Fruit fly (Drosophila melanogaster) whole organism, embryonic: ENCODE measurements around the gene mbm.

Experiments used
- Blimp-1 ChIP-seq: fragments of 200-800 bp; sonication (Bioruptor generic); optimal IDR thresholded peaks from 3 replicates; lab custom pipeline; 2018; ENCODE audit warnings: missing biosample characterization, missing genetic modification characterization, mild to moderate bottlenecking, moderate library complexity, missing genetic modification reagents
- CG10267 ChIP-seq: fragments of 200-800 bp; sonication (Bioruptor generic); optimal IDR thresholded peaks from 2 replicates; lab custom pipeline; 2018; ENCODE audit warnings: missing biosample characterization, mild to moderate bottlenecking, missing genetic modification characterization, moderate library complexity
- CG10366 ChIP-seq: fragments of 200-800 bp; sonication (Bioruptor generic); IDR thresholded peaks from 2 replicates; pipeline ENCODE4 v1.3.6; 2022; ENCODE audit warnings: missing biosample characterization, missing genetic modification characterization
- CG12299 ChIP-seq: fragments of 200-800 bp; sonication (Bioruptor generic); optimal IDR thresholded peaks from 2 replicates; lab custom pipeline; 2018; ENCODE audit warnings: missing biosample characterization, mild to moderate bottlenecking, missing genetic modification characterization
- CG13424 ChIP-seq: fragments of 200-800 bp; sonication (Bioruptor generic); optimal IDR thresholded peaks from 2 replicates; lab custom pipeline; 2019; ENCODE audit warnings: missing biosample characterization, mild to moderate bottlenecking, missing genetic modification characterization, moderate library complexity
- CG13775 ChIP-seq: fragments of 200-800 bp; sonication (Bioruptor generic); optimal IDR thresholded peaks from 3 replicates; lab custom pipeline; 2017; ENCODE audit warnings: missing biosample characterization, mild to moderate bottlenecking, missing genetic modification characterization
- CG14050 ChIP-seq: fragments of 200-800 bp; sonication (Bioruptor generic); IDR thresholded peaks from 3 replicates; pipeline ENCODE4 v1.3.6; 2022; ENCODE audit warnings: missing biosample characterization, missing genetic modification characterization
- CG15514 ChIP-seq: fragments of 200-800 bp; sonication (Bioruptor generic); optimal IDR thresholded peaks from 3 replicates; lab custom pipeline; 2017; ENCODE audit warnings: missing biosample characterization, missing genetic modification characterization, mild to moderate bottlenecking, moderate library complexity, missing genetic modification reagents
- CG15696 ChIP-seq: fragments of 200-800 bp; sonication (Bioruptor generic); optimal IDR thresholded peaks from 2 replicates; lab custom pipeline; 2019; ENCODE audit warnings: missing biosample characterization, mild to moderate bottlenecking, missing genetic modification characterization, moderate library complexity
- CG1647 ChIP-seq: fragments of 200-800 bp; sonication (Bioruptor generic); optimal IDR thresholded peaks from 3 replicates; lab custom pipeline; 2016; ENCODE audit warnings: missing biosample characterization, missing genetic modification characterization
- CG2120 ChIP-seq: fragments of 200-800 bp; sonication (Bioruptor generic); optimal IDR thresholded peaks from 3 replicates; lab custom pipeline; 2016; ENCODE audit warnings: missing biosample characterization, missing genetic modification characterization
- CG2129 ChIP-seq: fragments of 200-800 bp; sonication (Bioruptor generic); IDR thresholded peaks from 2 replicates; pipeline ENCODE4 v1.3.6; 2022; ENCODE audit warnings: missing biosample characterization, missing genetic modification characterization; ENCODE audit not compliant: partially characterized antibody
- CG33213 ChIP-seq: fragments of 200-800 bp; sonication (Bioruptor generic); optimal IDR thresholded peaks from 3 replicates; lab custom pipeline; 2016; ENCODE audit warnings: missing biosample characterization, missing genetic modification characterization
- CG42726 ChIP-seq: fragments of 200-800 bp; sonication (Bioruptor generic); IDR thresholded peaks from 2 replicates; pipeline ENCODE4 v1.3.6; 2022; ENCODE audit warnings: missing biosample characterization, missing genetic modification characterization; ENCODE audit not compliant: partially characterized antibody
- CG4328 ChIP-seq: fragments of 200-800 bp; sonication (Bioruptor generic); optimal IDR thresholded peaks from 3 replicates; lab custom pipeline; 2017; ENCODE audit warnings: missing biosample characterization, missing genetic modification reagents, missing genetic modification characterization
- CG4360 ChIP-seq: fragments of 200-800 bp; sonication (Bioruptor generic); IDR thresholded peaks from 2 replicates; pipeline ENCODE4 v1.3.6; 2022; ENCODE audit warnings: missing biosample characterization, missing genetic modification characterization
- CG6254 ChIP-seq: fragments of 200-800 bp; sonication (Bioruptor generic); optimal IDR thresholded peaks from 3 replicates; lab custom pipeline; 2017; ENCODE audit warnings: mild to moderate bottlenecking, missing biosample characterization, missing genetic modification reagents, missing genetic modification characterization
- CG6813 ChIP-seq: fragments of 200-800 bp; sonication (Bioruptor generic); optimal IDR thresholded peaks from 2 replicates; lab custom pipeline; 2017; ENCODE audit warnings: missing biosample characterization, missing genetic modification characterization, mild to moderate bottlenecking, moderate library complexity, missing genetic modification reagents
- CG6854 ChIP-seq: fragments of 200-800 bp; sonication (Bioruptor generic); optimal IDR thresholded peaks from 3 replicates; lab custom pipeline; 2017; ENCODE audit warnings: missing biosample characterization, mild to moderate bottlenecking, missing genetic modification characterization
- CG9215 ChIP-seq: fragments of 200-800 bp; sonication (Bioruptor generic); IDR thresholded peaks from 2 replicates; pipeline ENCODE4 v1.3.6; 2022; ENCODE audit warnings: missing biosample characterization, missing genetic modification characterization
- CG9797 ChIP-seq: fragments of 200-800 bp; sonication (Bioruptor generic); optimal IDR thresholded peaks from 3 replicates; lab custom pipeline; 2018; ENCODE audit warnings: missing biosample characterization, mild to moderate bottlenecking, missing genetic modification characterization
- Chrac-16 ChIP-seq: fragments of 200-800 bp; sonication (Bioruptor generic); optimal IDR thresholded peaks from 3 replicates; lab custom pipeline; 2016; ENCODE audit warnings: missing biosample characterization, missing genetic modification characterization
- CoRest ChIP-seq: fragments of 200-800 bp; sonication (Bioruptor generic); optimal IDR thresholded peaks from 3 replicates; lab custom pipeline; 2018; ENCODE audit warnings: missing biosample characterization, mild to moderate bottlenecking, missing genetic modification characterization, moderate library complexity
- D ChIP-seq, 2 experiments: fragments of 200-800 bp in 1 of 2; fragments of >200 bp in 1 of 2; sonication (Bioruptor generic) in 1 of 2; optimal IDR thresholded peaks; 2 replicates in 1 of 2; 3 replicates in 1 of 2; lab custom pipeline; 2017; ENCODE audit warnings: mild to moderate bottlenecking in 1 of 2, missing biosample characterization in 1 of 2, missing genetic modification characterization in 1 of 2, missing genetic modification reagents in 1 of 2
- E2f2 ChIP-seq: fragments of 200-800 bp; sonication (Bioruptor generic); IDR thresholded peaks from 2 replicates; pipeline ENCODE4 v1.3.6; 2022; ENCODE audit warnings: missing biosample characterization, missing genetic modification characterization
- ERR ChIP-seq: fragments of 200-800 bp; sonication (Bioruptor generic); optimal IDR thresholded peaks from 2 replicates; lab custom pipeline; 2016; ENCODE audit warnings: missing biosample characterization, missing genetic modification characterization
- Fer1 ChIP-seq: fragments of 200-800 bp; sonication (Bioruptor generic); optimal IDR thresholded peaks from 2 replicates; lab custom pipeline; 2017; ENCODE audit warnings: missing biosample characterization, mild to moderate bottlenecking, missing genetic modification characterization
- Sry-δ ChIP-seq: fragments of 200-800 bp; sonication (Bioruptor generic); optimal IDR thresholded peaks from 2 replicates; lab custom pipeline; 2016; ENCODE audit warnings: missing biosample characterization, missing genetic modification characterization
- Xbp1 ChIP-seq: fragments of 200-800 bp; sonication (Bioruptor generic); optimal IDR thresholded peaks from 3 replicates; lab custom pipeline; 2016; ENCODE audit warnings: missing biosample characterization, mild to moderate bottlenecking, missing genetic modification characterization
- ase ChIP-seq: fragments of 200-800 bp; sonication (Bioruptor generic); IDR thresholded peaks from 3 replicates; pipeline ENCODE4 v1.3.6; 2022; ENCODE audit warnings: missing biosample characterization, missing genetic modification characterization
- bsh ChIP-seq, 2 experiments: fragments of 200-800 bp; sonication (Bioruptor generic); optimal IDR thresholded peaks; 2 replicates each; lab custom pipeline; 2017 to 2018; ENCODE audit warnings: mild to moderate bottlenecking in 2 of 2, missing biosample characterization in 2 of 2, missing genetic modification characterization in 2 of 2, moderate library complexity in 1 of 2
- cato ChIP-seq: fragments of 200-800 bp; sonication (Bioruptor generic); optimal IDR thresholded peaks from 2 replicates; lab custom pipeline; 2016; ENCODE audit warnings: missing biosample characterization, missing genetic modification characterization, borderline replicate concordance
- dm ChIP-seq: fragments of 200-800 bp; sonication (Bioruptor generic); optimal IDR thresholded peaks from 3 replicates; lab custom pipeline; 2016; ENCODE audit warnings: missing biosample characterization, missing genetic modification characterization
- ems ChIP-seq: fragments of 200-800 bp; sonication (Bioruptor generic); optimal IDR thresholded peaks from 3 replicates; lab custom pipeline; 2016; ENCODE audit warnings: missing biosample characterization, missing genetic modification characterization
- gsb-n ChIP-seq: fragments of 200-800 bp; sonication (Bioruptor generic); optimal IDR thresholded peaks from 3 replicates; lab custom pipeline; 2018; ENCODE audit warnings: missing biosample characterization, mild to moderate bottlenecking, missing genetic modification characterization
- gt ChIP-seq: fragments of 200-800 bp; sonication (Bioruptor generic); IDR thresholded peaks from 2 replicates; pipeline ENCODE4 v1.3.6; 2022; ENCODE audit warnings: missing biosample characterization, missing genetic modification characterization
- hkb ChIP-seq, 2 experiments: fragments of 200-800 bp in 1 of 2; fragments of >200 bp in 1 of 2; sonication (Bioruptor generic) in 1 of 2; IDR thresholded peaks in 1 of 2; optimal IDR thresholded peaks in 1 of 2; 2 replicates each; pipeline versions ENCODE4 v1.3.6 to Lab custom; 2017 to 2022; ENCODE audit warnings: missing biosample characterization in 1 of 2, missing genetic modification characterization in 1 of 2
- lmd ChIP-seq: fragments of 200-800 bp; sonication (Bioruptor generic); IDR thresholded peaks from 2 replicates; pipeline ENCODE4 v1.3.6; 2022; ENCODE audit warnings: missing biosample characterization, missing genetic modification characterization
- luna ChIP-seq: fragments of 200-800 bp; sonication (Bioruptor generic); optimal IDR thresholded peaks from 2 replicates; lab custom pipeline; 2016; ENCODE audit warnings: missing biosample characterization, missing genetic modification characterization
- oc ChIP-seq: fragments of 200-800 bp; sonication (Bioruptor generic); optimal IDR thresholded peaks from 2 replicates; lab custom pipeline; 2018; ENCODE audit warnings: missing biosample characterization, mild to moderate bottlenecking, missing genetic modification characterization, moderate library complexity
- odd ChIP-seq: fragments of 200-800 bp; sonication (Bioruptor generic); optimal IDR thresholded peaks from 2 replicates; lab custom pipeline; 2017; ENCODE audit warnings: missing biosample characterization, mild to moderate bottlenecking, missing genetic modification characterization
- p53 ChIP-seq: fragments of 200-800 bp; sonication (Bioruptor generic); optimal IDR thresholded peaks from 2 replicates; lab custom pipeline; 2016; ENCODE audit warnings: missing biosample characterization, missing genetic modification characterization
- prd ChIP-seq, 3 experiments: fragments of >200 bp in 2 of 3; fragments of 200-800 bp in 1 of 3; sonication (Bioruptor generic) in 1 of 3; optimal IDR thresholded peaks in 2 of 3; IDR thresholded peaks in 1 of 3; 2 replicates in 2 of 3; 3 replicates in 1 of 3; pipeline versions ENCODE4 v1.3.6 to Lab custom; 2017 to 2022; ENCODE audit warnings: missing biosample characterization in 1 of 3, missing genetic modification characterization in 1 of 3
- row ChIP-seq: fragments of 200-800 bp; sonication (Bioruptor generic); IDR thresholded peaks from 3 replicates; pipeline ENCODE4 v1.3.6; 2022; ENCODE audit warnings: missing biosample characterization, missing genetic modification characterization
- sd ChIP-seq: fragments of 200-800 bp; sonication (Bioruptor generic); optimal IDR thresholded peaks from 3 replicates; lab custom pipeline; 2018; ENCODE audit warnings: missing biosample characterization, mild to moderate bottlenecking, missing genetic modification characterization, moderate library complexity
- sens ChIP-seq: fragments of 200-800 bp; sonication (Bioruptor generic); peaks from one replicate; lab custom pipeline; 2016; ENCODE audit warnings: missing biosample characterization, missing genetic modification characterization
- slp2 ChIP-seq: fragments of 200-800 bp; sonication (Bioruptor generic); optimal IDR thresholded peaks from 2 replicates; lab custom pipeline; 2016; ENCODE audit warnings: missing biosample characterization, missing genetic modification characterization
- unc-4 ChIP-seq: fragments of 200-800 bp; sonication (Bioruptor generic); IDR thresholded peaks from 2 replicates; pipeline ENCODE4 v1.3.6; 2022; ENCODE audit warnings: missing biosample characterization, missing genetic modification characterization; ENCODE audit not compliant: partially characterized antibody

The mbm gene

dm6 chr2L:305646-306045 lies 32.1 kb upstream of the mbm start, which contains the start of gene Plc21C (continued):
- TF ChIP-seq CG12299 (tag; lab: Kevin White, UChicago) (no peak), ase (GFP tag; lab: Robert Waterston, UW) (no peak), Blimp-1 (GFP tag; lab: Kevin White, UChicago) (peak; percentile 24), CG15696 (tag; lab: Kevin White, UChicago) (peak; percentile 43), odd (GFP tag; lab: Kevin White, UChicago) (no peak), sens (GFP tag; lab: Kevin White, UChicago) (peak; percentile 94), CG10366 (no peak; the same call in 1 of the 2 replicates), unc-4 (peak; percentile 59; the same call in 1 of the 2 replicates), oc (no peak), CG15514 (GFP tag; lab: Kevin White, UChicago) (peak; percentile 88), sd (tag; lab: Kevin White, UChicago) (peak; percentile 65), lmd (no peak), CG14050 (GFP tag; lab: Robert Waterston, UW) (no peak), CG9215 (GFP tag; lab: Robert Waterston, UW) (no peak; the same call in 1 of the 2 replicates), CG6854 (GFP tag; lab: Kevin White, UChicago) (peak; percentile 4), CG2120 (peak; percentile 70), ems (peak; percentile 53), Chrac-16 (peak; percentile 44), CG4328 (GFP tag; lab: Kevin White, UChicago) (peak; percentile 58), CG33213 (GFP tag; lab: Kevin White, UChicago) (peak; percentile 52), prd (optimal IDR thresholded peaks at IDR 0.05; lab: Kevin White, UChicago) (no peak), prd (GFP tag; IDR thresholded peaks at IDR 0.05; lab: Robert Waterston, UW) (peak; percentile 33; the same call in 1 of the 3 replicates), CG13424 (tag; lab: Kevin White, UChicago) (peak; percentile 63), luna (GFP tag; lab: Kevin White, UChicago) (no peak), Fer1 (GFP tag; lab: Kevin White, UChicago) (peak; percentile 51), bsh (GFP tag; optimal IDR thresholded peaks at IDR 0.05; lab: Kevin White, UChicago) (no peak), CG6813 (no peak), D (optimal IDR thresholded peaks at IDR 0.05; lab: Kevin White, UChicago) (no peak), D (GFP tag; optimal IDR thresholded peaks at IDR 0.05; lab: Kevin White, UChicago) (no peak), hkb (optimal IDR thresholded peaks at IDR 0.05; lab: Kevin White, UChicago) (no peak), hkb (GFP tag; IDR thresholded peaks at IDR 0.05; lab: Robert Waterston, UW) (0 out of 2 replicates have a peak, but pooled peaks have one; percentile 19), p53 (GFP tag; lab: Kevin White, UChicago) (no peak), Xbp1 (GFP tag; lab: Kevin White, UChicago) (peak; percentile 65), CG6254 (GFP tag; lab: Kevin White, UChicago) (no peak), row (peak; percentile 79), CoRest (tag; lab: Kevin White, UChicago) (peak; percentile 69), E2f2 (GFP tag; lab: Robert Waterston, UW) (peak; percentile 100), CG9797 (GFP tag; lab: Kevin White, UChicago) (peak; percentile 89), ERR (GFP tag; lab: Kevin White, UChicago) (peak; percentile 29), slp2 (peak; percentile 2), CG4360 (GFP tag; lab: Robert Waterston, UW) (no peak), dm (peak; percentile 62), CG42726 (no peak; the same call in 1 of the 2 replicates), CG13775 (GFP tag; lab: Kevin White, UChicago) (peak; percentile 43), CG10267 (tag; lab: Kevin White, UChicago) (peak; percentile 74), cato (GFP tag; lab: Kevin White, UChicago) (no peak), gsb-n (tag; lab: Kevin White, UChicago) (peak; percentile 36), CG2129 (GFP tag; lab: Robert Waterston, UW) (no peak), CG1647 (GFP tag; lab: Kevin White, UChicago) (peak; percentile 50), gt (GFP tag; lab: Robert Waterston, UW) (no peak), Sry-δ (peak; percentile 65)
